Fruit fly (Drosophila melanogaster): Measurements from ENCODE around the gene CG4594.
A peak's percentile ranks its signal among the peaks of the same experiment; 100 is the strongest.

The CG4594 gene

DNA sequence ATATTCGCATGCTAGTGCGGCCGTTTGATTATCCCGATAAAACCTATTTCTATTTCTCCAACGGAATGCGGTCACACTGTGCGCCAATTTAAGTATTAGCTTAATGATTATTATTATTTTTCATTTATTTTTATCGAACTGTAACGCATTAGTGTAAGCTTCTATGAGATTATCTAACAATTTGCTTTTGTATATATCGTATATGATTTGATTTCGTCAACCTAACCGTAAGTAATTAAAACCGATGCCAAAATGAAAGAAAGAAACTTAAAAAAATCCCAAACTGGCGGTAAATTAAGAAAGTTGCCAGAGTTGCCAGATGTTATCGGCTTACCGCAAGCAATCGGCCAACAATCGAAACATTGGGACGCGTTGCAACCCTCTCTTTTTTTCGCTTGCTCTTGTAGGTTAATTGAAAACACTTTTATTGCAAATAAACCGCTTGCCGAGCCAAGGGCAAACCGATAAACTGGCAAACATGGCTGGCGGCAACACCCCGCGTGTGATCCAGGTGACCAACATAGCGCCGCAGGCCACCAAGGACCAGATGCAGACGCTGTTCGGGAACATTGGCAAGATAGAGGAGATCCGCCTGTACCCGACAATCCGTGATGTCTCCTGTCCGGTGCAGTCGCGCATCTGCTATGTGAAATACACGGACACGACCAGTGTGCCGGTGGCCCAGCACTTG is 7.2 kb upstream of the CG4594 start, which contains the start of the genes Etl1 and Srp54:
TSS of gene Etl1 (minus strand) at position 39 of the 691 bp plus-strand sequence.
TSS of gene Srp54 (plus strand) at position 342 of the 691 bp plus-strand sequence.
- TF ChIP-seq CTCF (optimal IDR thresholded peaks at IDR 0.05) (no peak), CG8478 (optimal IDR thresholded peaks at IDR 0.05) (no peak)

DNA sequence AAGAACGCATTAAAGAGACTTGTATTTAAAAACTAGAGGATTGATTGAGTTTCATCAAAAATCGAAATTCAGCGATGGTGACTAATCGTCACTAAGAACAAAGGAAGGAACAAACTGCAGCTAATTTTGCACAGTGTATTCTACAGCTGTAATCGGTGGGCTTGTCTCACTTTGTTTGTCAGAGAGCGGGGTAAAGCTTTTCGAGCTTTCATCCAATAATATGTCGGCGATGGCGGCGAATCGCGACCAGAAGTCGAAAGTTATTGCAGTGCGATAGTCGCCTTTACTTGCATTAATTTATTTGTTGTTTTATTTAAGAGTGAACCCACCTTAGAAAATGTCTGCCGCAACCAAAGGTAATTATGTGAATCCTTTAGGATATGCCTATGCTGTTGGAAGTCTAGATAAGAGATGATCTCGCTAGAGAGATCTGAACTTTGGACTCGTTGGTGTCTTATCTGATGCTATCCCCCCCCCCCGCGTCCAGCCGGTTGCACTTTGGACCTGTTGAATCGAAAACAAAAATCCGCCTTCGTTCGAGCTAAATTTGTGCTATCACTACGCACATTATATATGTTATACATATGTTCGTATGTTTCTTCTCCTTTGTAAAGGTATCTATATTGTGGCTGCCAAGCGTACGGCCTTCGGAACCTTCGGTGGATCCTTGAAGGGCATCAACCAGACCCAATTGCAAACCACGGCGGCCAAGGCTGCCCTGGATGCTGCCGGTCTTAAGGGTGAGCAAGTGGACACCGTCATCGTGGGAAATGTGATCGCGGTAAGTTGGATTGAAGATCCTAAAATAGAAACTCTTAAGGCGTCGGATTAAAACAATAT is 4.7 kb upstream of the CG4594 start, which contains the start of gene yip2:
TSS of gene yip2 (plus strand) at position 243 of the 840 bp plus-strand sequence.
- TF ChIP-seq CTCF (optimal IDR thresholded peaks at IDR 0.05) (no peak), CG8478 (optimal IDR thresholded peaks at IDR 0.05) (no peak)

DNA sequence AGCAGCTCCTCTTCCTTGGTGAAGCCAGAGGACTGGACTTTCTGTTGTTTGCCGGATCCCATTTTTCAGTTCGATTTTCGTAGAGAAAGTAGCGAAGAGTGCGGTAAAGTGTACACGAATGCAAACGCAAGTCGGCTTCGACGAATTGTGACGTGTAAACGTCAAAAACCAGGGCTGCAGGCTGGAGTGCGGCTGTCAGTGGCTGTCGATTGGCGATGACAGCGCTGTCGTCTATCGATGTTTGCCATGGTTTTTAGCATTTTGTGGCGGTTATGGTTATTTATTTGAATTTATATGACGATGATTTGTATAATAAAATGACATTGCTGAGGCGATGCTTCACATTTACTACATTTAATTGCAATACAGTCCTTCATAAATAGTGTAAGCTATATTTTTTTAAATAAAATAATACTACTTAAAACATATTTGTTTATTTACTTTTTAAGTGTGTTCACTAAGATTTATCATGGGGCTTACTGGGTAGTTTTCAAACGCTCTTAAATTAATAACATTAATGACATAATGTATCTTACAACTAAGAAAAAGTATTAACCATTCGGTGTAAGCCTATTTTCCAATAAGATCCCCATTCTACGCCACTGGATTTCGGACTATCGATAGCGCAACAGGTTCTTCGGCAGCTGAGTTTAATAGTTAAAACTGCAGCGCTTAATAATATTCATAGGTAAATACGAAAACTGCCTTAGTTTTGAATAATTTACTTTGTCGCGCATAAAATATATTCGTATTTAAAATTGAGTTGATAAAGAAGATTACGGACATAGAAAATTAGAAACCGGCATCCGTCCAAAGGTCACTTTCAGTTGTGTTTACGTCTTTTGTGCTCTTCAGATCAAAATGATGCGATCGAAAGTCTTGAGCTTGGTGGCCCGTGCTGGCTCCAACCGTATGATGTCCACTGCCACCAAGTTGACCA is 1.7 kb upstream of the CG4594 start, which contains the start of the genes CG5885 and CG4598:
TSS of gene CG5885 (minus strand) at position 311 of the 940 bp plus-strand sequence.
TSS of gene CG4598 (plus strand) at position 599 of the 940 bp plus-strand sequence.
- peak in 1 of 2 experiments; percentile 29 for TF ChIP-seq CTCF (optimal IDR thresholded peaks at IDR 0.05)
- TF ChIP-seq CG8478 (optimal IDR thresholded peaks at IDR 0.05), result no peak

DNA sequence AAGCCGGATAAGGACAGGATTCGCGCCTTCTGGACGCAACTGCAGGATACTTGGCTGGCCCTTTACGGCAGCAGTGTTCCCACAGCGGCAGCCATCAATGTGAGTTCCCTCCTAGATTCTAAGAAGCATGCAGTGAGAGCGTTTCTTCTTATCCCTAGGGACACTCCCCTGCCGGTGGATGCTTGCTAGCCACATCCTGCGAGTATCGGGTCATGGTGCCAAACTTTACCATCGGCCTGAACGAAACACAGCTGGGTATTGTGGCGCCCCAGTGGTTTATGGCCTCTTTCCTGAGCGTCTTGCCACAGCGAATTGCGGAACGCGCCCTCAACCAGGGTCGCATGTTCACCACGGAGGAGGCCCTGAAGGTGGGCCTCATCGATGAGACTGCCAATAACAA is 742 bp upstream of the CG4594 start:
- TF ChIP-seq CTCF (optimal IDR thresholded peaks at IDR 0.05), result no peak
- no peak for TF ChIP-seq CG8478 (optimal IDR thresholded peaks at IDR 0.05)

DNA sequence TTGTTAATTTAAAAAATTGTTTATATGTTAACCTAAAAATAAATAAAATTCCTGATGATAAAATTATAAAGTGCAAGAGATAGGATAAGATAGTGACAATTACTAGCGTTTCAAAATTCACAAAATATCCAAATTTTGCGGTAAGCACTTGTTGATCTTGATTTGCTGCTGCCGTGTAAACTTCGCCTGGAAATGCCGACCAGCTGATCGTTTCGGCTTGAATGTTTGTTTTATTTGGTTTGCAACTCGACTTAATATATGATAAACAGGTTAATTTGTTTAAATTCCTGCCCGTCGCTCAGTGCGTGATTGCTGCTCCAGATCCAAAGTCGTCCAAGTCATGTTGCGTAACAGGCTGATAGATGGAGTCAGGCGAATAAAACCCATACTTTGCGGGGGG is 1.4 kb downstream of the CG4594 start, which contains the start of gene CG4592:
TSS of gene CG4592 (plus strand) at position 233 of the 400 bp plus-strand sequence.
- TF ChIP-seq CG8478 (optimal IDR thresholded peaks at IDR 0.05) (no peak), CTCF (optimal IDR thresholded peaks at IDR 0.05) (no peak)

DNA sequence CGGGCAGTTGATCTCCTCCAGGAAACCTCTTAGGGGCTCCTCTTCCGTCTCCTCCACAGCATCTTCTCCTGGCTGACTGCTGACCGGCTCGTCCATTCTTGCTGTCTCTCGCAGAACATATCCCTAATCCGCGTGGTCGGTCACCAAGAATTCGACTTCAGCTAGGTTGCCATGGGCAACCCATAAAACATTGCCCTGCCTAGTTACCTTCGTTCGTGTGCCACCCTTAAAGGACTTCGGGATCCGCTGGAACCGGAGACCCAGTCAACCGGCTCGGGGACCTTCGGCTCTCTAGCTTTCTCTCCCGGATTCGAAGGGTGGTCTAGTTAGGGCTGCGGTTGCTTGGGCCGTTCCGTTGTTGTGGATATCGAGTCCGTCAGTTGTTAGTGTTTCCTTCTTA is 4.8 kb downstream of the CG4594 start, which contains the start of the genes TbCMF46 and CG42366:
TSS of gene TbCMF46 (minus strand) at position 101 of the 400 bp plus-strand sequence.
TSS of gene CG42366 (plus strand) at position 397 of the 400 bp plus-strand sequence.
- TF ChIP-seq CTCF (optimal IDR thresholded peaks at IDR 0.05), result no peak
- no peak for TF ChIP-seq CG8478 (optimal IDR thresholded peaks at IDR 0.05)

DNA sequence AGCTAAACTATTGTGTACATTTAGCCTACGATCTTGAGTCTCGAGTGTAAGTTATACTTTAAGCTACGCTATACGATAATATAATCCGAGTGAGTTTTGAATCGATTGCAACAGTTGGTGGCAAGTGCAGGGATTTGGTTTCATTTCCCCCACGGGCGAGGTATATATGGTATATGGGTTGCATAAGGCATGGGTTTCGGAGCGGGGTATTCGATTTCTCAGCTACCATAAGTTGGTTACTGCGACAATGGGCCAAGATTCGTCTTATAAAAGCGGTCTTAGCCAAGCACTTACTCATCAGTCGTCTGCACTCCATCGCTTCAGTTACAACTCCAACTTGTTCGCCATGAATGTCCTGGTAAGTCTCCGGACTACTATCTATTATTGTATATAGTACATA is 10.3 kb downstream of the CG4594 start, which contains the start of gene CG42367:
TSS of gene CG42367 (plus strand) at position 301 of the 400 bp plus-strand sequence.
- no peak for TF ChIP-seq CG8478 (optimal IDR thresholded peaks at IDR 0.05)
- TF ChIP-seq CTCF (optimal IDR thresholded peaks at IDR 0.05), result no peak

DNA sequence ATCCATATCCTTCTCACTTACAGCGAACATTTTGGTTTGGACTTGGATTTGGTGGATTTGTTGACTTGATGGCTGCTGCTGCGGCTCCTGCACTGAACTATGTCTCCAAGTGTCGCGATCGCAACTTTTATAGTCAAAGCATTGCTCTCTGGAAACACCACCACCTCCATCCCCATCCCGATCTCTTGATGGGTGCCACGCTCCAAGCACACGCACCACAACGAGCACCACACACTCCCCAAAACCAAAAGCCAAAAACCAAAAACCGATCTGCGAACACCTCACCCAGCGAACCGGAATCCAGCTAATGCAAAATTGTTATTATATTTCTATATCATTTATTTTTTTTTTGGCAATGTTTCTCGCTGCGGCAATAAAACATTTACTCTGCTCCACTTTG is 13.1 kb downstream of the CG4594 start, which contains the start of gene Cpr30F:
TSS of gene Cpr30F (minus strand) at position 101 of the 400 bp plus-strand sequence.
- TF ChIP-seq CG8478 (optimal IDR thresholded peaks at IDR 0.05) (no peak), CTCF (optimal IDR thresholded peaks at IDR 0.05) (no peak)

DNA sequence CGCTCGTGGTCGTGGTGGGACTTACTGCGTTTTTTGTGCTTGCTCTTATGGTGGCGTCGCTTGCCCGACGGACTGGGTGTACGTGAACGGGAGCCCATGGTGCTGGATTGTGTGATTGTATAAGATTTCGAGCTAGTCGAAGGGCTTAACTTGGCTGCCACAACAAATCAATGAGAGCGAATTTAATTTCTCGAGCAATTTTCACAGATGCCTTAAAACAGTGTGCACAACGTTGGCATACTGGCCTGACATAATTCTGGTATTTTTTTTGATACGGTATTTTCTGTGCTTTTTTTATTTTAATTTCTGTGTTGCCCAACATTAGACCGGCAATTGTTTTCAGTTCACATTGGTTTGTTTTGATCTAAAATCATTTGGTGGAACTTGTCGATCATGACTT is 17.9 kb downstream of the CG4594 start, which contains the start of gene Arglu1:
TSS of gene Arglu1 (minus strand) at position 227 of the 400 bp plus-strand sequence.
- no peak for TF ChIP-seq CG8478 (optimal IDR thresholded peaks at IDR 0.05)
- TF ChIP-seq CTCF (optimal IDR thresholded peaks at IDR 0.05), result no peak

DNA sequence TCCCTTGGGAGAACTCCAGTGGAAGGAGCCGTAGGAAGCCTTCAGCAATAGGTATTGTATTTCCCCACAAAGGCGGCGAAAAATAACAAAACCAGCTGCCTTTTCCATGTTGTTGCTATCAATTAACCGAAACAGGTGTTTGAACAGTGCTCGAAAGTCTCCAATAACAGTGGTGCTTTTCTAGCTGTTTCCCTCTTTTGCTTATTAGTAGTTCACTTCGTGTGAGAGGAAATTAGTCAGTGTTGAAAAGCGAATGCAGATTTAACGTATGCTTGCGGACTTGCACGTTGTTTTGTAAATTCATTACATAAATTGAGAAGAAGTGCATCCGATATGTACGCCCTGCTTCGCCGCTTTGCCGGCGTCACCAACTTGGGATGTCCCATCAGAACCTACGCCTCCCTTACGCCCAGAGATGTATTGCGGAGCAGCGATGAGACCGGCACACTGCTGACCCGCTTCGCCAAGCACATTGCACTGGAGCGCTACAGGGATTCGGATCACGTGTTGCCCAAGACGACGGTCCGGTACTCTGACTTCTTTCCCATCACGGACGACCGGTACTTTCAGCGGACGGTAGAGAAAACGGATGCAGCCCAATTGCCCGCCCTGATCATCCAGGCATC is 18.8 kb downstream of the CG4594 start, which contains the start of the genes Datp and CG4619:
TSS of gene Datp (minus strand) at position 160 of the 626 bp plus-strand sequence.
TSS of gene CG4619 (plus strand) at position 233 of the 626 bp plus-strand sequence.
- no peak for TF ChIP-seq CG8478 (optimal IDR thresholded peaks at IDR 0.05)
- TF ChIP-seq CTCF (optimal IDR thresholded peaks at IDR 0.05), result no peak

DNA sequence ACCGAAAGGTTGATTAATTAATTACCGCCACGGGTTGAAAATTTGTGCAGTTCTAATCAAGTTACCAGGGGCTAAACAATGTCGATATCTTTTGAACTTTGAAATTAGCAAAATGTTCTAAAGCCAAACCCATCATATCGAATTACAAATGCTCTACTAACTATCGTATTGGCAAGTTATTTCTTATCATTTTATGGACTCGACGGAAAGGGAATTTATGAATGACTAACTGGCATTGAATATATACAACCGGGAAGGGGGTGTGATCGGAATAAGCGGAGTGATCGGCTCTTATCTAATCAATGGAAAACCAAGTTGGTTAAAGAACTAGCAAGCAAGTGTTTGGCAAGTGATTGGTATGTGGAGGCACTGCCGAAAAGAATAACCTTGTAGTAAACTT is 23.6 kb downstream of the CG4594 start:
- no peak for TF ChIP-seq CTCF (optimal IDR thresholded peaks at IDR 0.05)
- no peak for TF ChIP-seq CG8478 (optimal IDR thresholded peaks at IDR 0.05)

DNA sequence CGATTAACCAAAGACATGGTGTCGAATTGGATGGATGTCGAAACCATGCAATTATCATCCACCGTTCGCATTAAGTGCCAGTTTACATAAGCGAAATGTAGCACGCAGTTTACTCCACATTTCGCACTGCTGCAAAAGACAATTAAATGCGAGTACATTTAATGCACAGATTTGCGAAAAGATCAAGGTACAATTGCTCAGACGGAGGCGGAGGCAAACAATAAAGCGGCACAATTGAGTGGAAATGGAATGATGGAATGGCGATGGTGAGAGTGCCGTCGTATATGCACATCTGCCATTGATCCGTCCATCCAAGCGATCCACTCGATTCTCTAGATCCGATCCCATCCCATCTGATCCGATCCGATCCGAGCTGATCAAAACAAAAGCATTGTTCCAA is 25.1 kb downstream of the CG4594 start:
- no peak for TF ChIP-seq CG8478 (optimal IDR thresholded peaks at IDR 0.05)
- no peak for TF ChIP-seq CTCF (optimal IDR thresholded peaks at IDR 0.05)

DNA sequence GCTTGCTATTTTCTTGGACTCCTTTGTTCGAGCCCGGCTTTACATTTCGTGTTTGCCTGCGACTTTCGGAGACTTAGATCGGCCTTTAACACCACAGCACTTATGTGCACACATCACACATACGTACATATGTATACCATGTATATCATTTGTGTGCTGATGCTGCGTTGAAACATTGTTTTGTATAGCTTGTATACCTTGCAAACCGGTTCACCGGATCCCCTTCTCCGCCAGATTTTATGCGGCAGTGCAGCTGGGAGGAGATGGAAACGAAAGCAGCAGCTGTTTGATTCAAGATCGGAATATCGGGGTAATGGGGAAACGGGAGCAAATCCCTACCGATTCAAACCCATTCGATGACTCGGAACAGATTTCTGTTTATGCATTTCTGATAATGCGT is 26.1 kb downstream of the CG4594 start:
- no peak for TF ChIP-seq CTCF (optimal IDR thresholded peaks at IDR 0.05)
- no peak for TF ChIP-seq CG8478 (optimal IDR thresholded peaks at IDR 0.05)

All from S2 (cell line).